Worm (Caenorhabditis elegans) whole organism, L1 larva: ENCODE data around the gene disl-2.
A peak's percentile ranks its signal among the peaks of the same experiment; 100 is the strongest.

Experiments used
- C16A3.4 ChIP-seq: fragments of 150-350 bp; optimal IDR thresholded peaks from 2 replicates; lab custom pipeline; 2014; ENCODE audit warnings: missing biosample characterization, missing genetic modification characterization
- F16B12.6 ChIP-seq: fragments of 150-350 bp; optimal IDR thresholded peaks from 2 replicates; lab custom pipeline; 2014; ENCODE audit warnings: missing biosample characterization, missing genetic modification characterization
- Y116A8C.19 ChIP-seq: sonication (generic microtip); optimal IDR thresholded peaks from 2 replicates; lab custom pipeline; 2016; ENCODE audit warnings: missing compliant biosample characterization, missing genetic modification characterization, borderline replicate concordance
- blmp-1 ChIP-seq: fragments of 150-350 bp; optimal IDR thresholded peaks from 2 replicates; lab custom pipeline; 2014; ENCODE audit warnings: missing biosample characterization, missing genetic modification characterization
- ceh-8 ChIP-seq: fragments of 200-800 bp; sonication (Bioruptor generic); optimal IDR thresholded peaks from 2 replicates; lab custom pipeline; 2018; ENCODE audit warnings: mild to moderate bottlenecking, missing genetic modification characterization, moderate library complexity, missing compliant biosample characterization
- ceh-90 ChIP-seq: sonication (generic microtip); optimal IDR thresholded peaks from 2 replicates; lab custom pipeline; 2016; ENCODE audit warnings: missing genetic modification characterization, missing compliant biosample characterization
- dpl-1 ChIP-seq, 3 experiments: fragments of 150-350 bp in 2 of 3; sonication (generic microtip) in 1 of 3; optimal IDR thresholded peaks; 2 replicates each; lab custom pipeline; 2014 to 2017; ENCODE audit warnings: missing biosample characterization in 3 of 3, missing genetic modification characterization in 3 of 3, missing genetic modification reagents in 3 of 3
- efl-1 ChIP-seq, 4 experiments: fragments of 150-350 bp; optimal IDR thresholded peaks in 3 of 4; peaks in 1 of 4; 1 replicate in 1 of 4; 2 replicates in 3 of 4; lab custom pipeline; 2014; ENCODE audit warnings: missing biosample characterization in 2 of 4, missing genetic modification characterization in 2 of 4, missing genetic modification reagents in 2 of 4
- ets-5 ChIP-seq: fragments of 200-800 bp; sonication (Bioruptor generic); IDR thresholded peaks from 2 replicates; pipeline ENCODE4 v1.3.6; 2022; ENCODE audit warnings: missing genetic modification characterization, missing compliant biosample characterization
- fkh-10 ChIP-seq: sonication (generic microtip); optimal IDR thresholded peaks from 2 replicates; lab custom pipeline; 2017; ENCODE audit warnings: missing biosample characterization, missing genetic modification reagents, missing genetic modification characterization
- irx-1 ChIP-seq: sonication (generic microtip); optimal IDR thresholded peaks from 2 replicates; lab custom pipeline; 2016; ENCODE audit warnings: missing genetic modification characterization, missing compliant biosample characterization
- lin-13 ChIP-seq: fragments of 150-350 bp; optimal IDR thresholded peaks from 2 replicates; lab custom pipeline; 2014; ENCODE audit warnings: missing biosample characterization, missing genetic modification reagents, missing genetic modification characterization
- lin-35 ChIP-seq, 2 experiments: fragments of 150-350 bp; optimal IDR thresholded peaks; 2 replicates each; lab custom pipeline; 2014; ENCODE audit warnings: missing biosample characterization in 2 of 2, missing genetic modification characterization in 2 of 2, missing genetic modification reagents in 2 of 2
- lin-39 ChIP-seq: fragments of 150-350 bp; optimal IDR thresholded peaks from 2 replicates; lab custom pipeline; 2014; ENCODE audit warnings: missing biosample characterization, missing genetic modification reagents, missing genetic modification characterization
- lir-3 ChIP-seq: sonication (generic microtip); optimal IDR thresholded peaks from 2 replicates; lab custom pipeline; 2016; ENCODE audit warnings: mild to moderate bottlenecking, missing genetic modification characterization, moderate library complexity, missing compliant biosample characterization; ENCODE audit not compliant: poor library complexity
- lsy-2 ChIP-seq, 2 experiments: fragments of 150-350 bp; optimal IDR thresholded peaks; 2 replicates each; lab custom pipeline; 2014; ENCODE audit warnings: missing biosample characterization in 2 of 2, missing genetic modification characterization in 2 of 2
- nhr-11 ChIP-seq: fragments of 150-350 bp; optimal IDR thresholded peaks from 2 replicates; lab custom pipeline; 2014; ENCODE audit warnings: missing biosample characterization, missing genetic modification characterization
- nhr-12 ChIP-seq: sonication (generic microtip); optimal IDR thresholded peaks from 2 replicates; lab custom pipeline; 2017; ENCODE audit warnings: missing biosample characterization, missing genetic modification characterization
- nhr-237 ChIP-seq: fragments of 150-350 bp; optimal IDR thresholded peaks from 2 replicates; lab custom pipeline; 2014; ENCODE audit warnings: missing biosample characterization, missing genetic modification characterization
- nhr-71 ChIP-seq: sonication (generic microtip); optimal IDR thresholded peaks from 2 replicates; lab custom pipeline; 2016; ENCODE audit warnings: mild to moderate bottlenecking, missing genetic modification characterization, moderate library complexity, missing compliant biosample characterization
- nhr-77 ChIP-seq: fragments of 150-350 bp; optimal IDR thresholded peaks from 2 replicates; lab custom pipeline; 2014; ENCODE audit warnings: missing biosample characterization, missing genetic modification characterization
- nhr-84 ChIP-seq: sonication (generic microtip); optimal IDR thresholded peaks from 2 replicates; lab custom pipeline; 2017; ENCODE audit warnings: missing biosample characterization, missing genetic modification characterization
- nhr-85 ChIP-seq: sonication (generic microtip); peaks from one replicate; lab custom pipeline; 2016; ENCODE audit warnings: missing genetic modification characterization, inconsistent platforms, missing compliant biosample characterization
- pag-3 ChIP-seq: sonication (generic microtip); optimal IDR thresholded peaks from 2 replicates; lab custom pipeline; 2017; ENCODE audit warnings: missing genetic modification characterization, mild to moderate bottlenecking, missing compliant biosample characterization, antibody characterized with exemption, borderline replicate concordance; ENCODE audit not compliant: insufficient read depth
- pax-3 ChIP-seq: fragments of 200-800 bp; sonication (Bioruptor generic); optimal IDR thresholded peaks from 2 replicates; lab custom pipeline; 2018; ENCODE audit warnings: mild to moderate bottlenecking, missing genetic modification characterization, moderate library complexity, missing compliant biosample characterization
- rnt-1 ChIP-seq: sonication (generic microtip); optimal IDR thresholded peaks from 2 replicates; lab custom pipeline; 2016; ENCODE audit warnings: mild to moderate bottlenecking, missing genetic modification characterization, moderate library complexity, missing compliant biosample characterization
- snpc-4 ChIP-seq: fragments of 150-350 bp; optimal IDR thresholded peaks from 2 replicates; lab custom pipeline; 2014; ENCODE audit warnings: missing biosample characterization, missing genetic modification characterization
- sox-4 ChIP-seq: sonication (generic microtip); optimal IDR thresholded peaks from 2 replicates; lab custom pipeline; 2016; ENCODE audit warnings: missing genetic modification characterization, missing compliant biosample characterization
- swsn-7 ChIP-seq: sonication (generic microtip); optimal IDR thresholded peaks from 2 replicates; lab custom pipeline; 2016; ENCODE audit warnings: missing genetic modification characterization, missing compliant biosample characterization
- tlp-1 ChIP-seq: fragments of 150-350 bp; optimal IDR thresholded peaks from 2 replicates; lab custom pipeline; 2014; ENCODE audit warnings: missing biosample characterization, missing genetic modification characterization
- unc-98 ChIP-seq: fragments of 200-800 bp; sonication (Bioruptor generic); IDR thresholded peaks from 2 replicates; pipeline ENCODE4 v1.3.6; 2022; ENCODE audit warnings: missing genetic modification characterization, missing compliant biosample characterization
- zip-4 ChIP-seq: fragments of 200-800 bp; sonication (Bioruptor generic); optimal IDR thresholded peaks from 2 replicates; lab custom pipeline; 2018; ENCODE audit warnings: mild to moderate bottlenecking, missing genetic modification characterization, moderate library complexity, missing compliant biosample characterization
- ztf-11 ChIP-seq, 2 experiments: sonication (generic microtip); optimal IDR thresholded peaks; 2 replicates each; lab custom pipeline; 2016 to 2017; ENCODE audit warnings: missing genetic modification characterization in 2 of 2, missing biosample characterization in 1 of 2, missing compliant biosample characterization in 1 of 2

disl-2 gene

DNA sequence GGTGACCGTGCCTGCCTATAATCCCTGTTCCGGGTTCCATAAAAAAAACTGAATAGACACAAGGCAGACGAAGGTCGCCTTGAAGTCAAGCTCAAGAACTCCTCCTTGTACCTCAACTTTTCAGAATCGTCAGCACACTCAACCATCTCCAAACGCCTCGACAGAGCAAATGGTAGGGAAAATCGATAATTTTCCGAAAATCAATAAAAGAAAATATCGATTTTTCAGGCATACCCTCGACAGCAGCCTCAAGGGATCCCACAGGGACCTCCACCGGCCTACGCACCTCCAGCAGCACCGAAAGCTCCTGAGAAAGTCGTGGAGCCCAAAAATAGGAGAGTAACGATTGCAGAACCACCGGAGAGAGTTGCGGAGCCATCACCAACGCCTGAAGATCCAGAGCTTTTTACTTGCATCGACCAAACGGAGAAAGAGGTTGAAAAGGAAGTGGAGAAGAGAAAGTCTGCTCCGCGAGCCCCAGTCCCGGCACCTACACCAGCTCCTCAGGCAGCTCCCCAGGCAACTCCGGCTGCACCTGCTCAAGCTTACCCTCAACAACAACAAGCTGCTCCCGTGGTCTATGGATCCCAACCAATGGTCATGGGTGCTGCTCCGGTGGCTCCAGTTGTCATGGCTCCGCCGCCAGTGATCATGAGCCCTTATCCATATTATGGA lies 36.7 kb downstream of the disl-2 start:
- no peak for TF ChIP-seq efl-1 (optimal IDR thresholded peaks at IDR 0.05; lab: Kevin White, UChicago)
- peak in 1 of 2 experiments; percentile 83 for TF ChIP-seq efl-1 (GFP tag; optimal IDR thresholded peaks at IDR 0.05 in 1 of 2; lab: Kevin White, UChicago)
- no peak for TF ChIP-seq snpc-4 (tag; lab: Kevin White, UChicago)

ce11 chrIII:5483738-5484315 lies 40.9 kb downstream of the disl-2 start, which contains the start of the genes R02F2.7 and R02F2.4:
Gene R02F2.7, minus strand, starts transcription at chrIII:5483773.
Gene R02F2.4, plus strand, starts transcription at chrIII:5484289.
- TF ChIP-seq ztf-11 (tag; optimal IDR thresholded peaks at IDR 0.05; lab: Kevin White, UChicago) (no peak), C16A3.4 (tag; lab: Kevin White, UChicago) (peak; percentile 21), lin-13 (GFP tag; lab: Kevin White, UChicago) (no peak), lsy-2 (tag; optimal IDR thresholded peaks at IDR 0.05; lab: Kevin White, UChicago) (peak in 1 of 2 experiments; percentile 60), swsn-7 (tag; lab: Kevin White, UChicago) (no peak), lin-35 (GFP tag; optimal IDR thresholded peaks at IDR 0.05; lab: Kevin White, UChicago) (peak; percentile 73 to 94), efl-1 (optimal IDR thresholded peaks at IDR 0.05; lab: Kevin White, UChicago) (peak in 1 of 2 experiments; percentile 83), efl-1 (GFP tag; optimal IDR thresholded peaks at IDR 0.05 in 1 of 2; lab: Kevin White, UChicago) (peak; percentile 87 to 99), dpl-1 (GFP tag; optimal IDR thresholded peaks at IDR 0.05; lab: Kevin White, UChicago) (peak; percentile 70 to 89 (median 86)), blmp-1 (peak; percentile 36), pag-3 (tag; lab: Kevin White, UChicago) (no peak)
- TF ChIP-seq, all 84 proteins: peak for 6

DNA sequence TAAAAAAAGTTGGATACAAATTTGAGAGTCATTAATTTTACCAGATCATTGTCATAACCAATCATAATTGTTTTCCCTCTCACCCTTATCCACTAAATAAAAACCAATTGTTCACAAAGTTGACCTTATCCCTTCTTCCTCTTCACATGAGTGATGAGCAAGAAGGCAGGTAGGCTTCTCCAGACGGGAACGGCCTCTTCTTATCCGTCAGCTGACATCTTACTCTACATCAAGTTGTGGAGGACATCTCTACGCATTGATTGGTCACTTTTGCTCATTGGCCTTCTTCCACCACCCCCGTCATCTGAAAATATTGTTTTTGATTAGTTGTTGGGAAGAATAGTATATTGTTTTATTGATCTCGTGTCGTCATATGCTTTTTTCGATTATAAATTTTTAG lies 43.4 kb downstream of the disl-2 start:
- TF ChIP-seq nhr-237 (tag; lab: Kevin White, UChicago) (no peak), rnt-1 (tag; lab: Kevin White, UChicago) (peak; percentile 26), nhr-71 (tag; lab: Kevin White, UChicago) (no peak), efl-1 (optimal IDR thresholded peaks at IDR 0.05; lab: Kevin White, UChicago) (no peak), efl-1 (GFP tag; optimal IDR thresholded peaks at IDR 0.05 in 1 of 2; lab: Kevin White, UChicago) (peak in 1 of 2 experiments; percentile 42)

DNA sequence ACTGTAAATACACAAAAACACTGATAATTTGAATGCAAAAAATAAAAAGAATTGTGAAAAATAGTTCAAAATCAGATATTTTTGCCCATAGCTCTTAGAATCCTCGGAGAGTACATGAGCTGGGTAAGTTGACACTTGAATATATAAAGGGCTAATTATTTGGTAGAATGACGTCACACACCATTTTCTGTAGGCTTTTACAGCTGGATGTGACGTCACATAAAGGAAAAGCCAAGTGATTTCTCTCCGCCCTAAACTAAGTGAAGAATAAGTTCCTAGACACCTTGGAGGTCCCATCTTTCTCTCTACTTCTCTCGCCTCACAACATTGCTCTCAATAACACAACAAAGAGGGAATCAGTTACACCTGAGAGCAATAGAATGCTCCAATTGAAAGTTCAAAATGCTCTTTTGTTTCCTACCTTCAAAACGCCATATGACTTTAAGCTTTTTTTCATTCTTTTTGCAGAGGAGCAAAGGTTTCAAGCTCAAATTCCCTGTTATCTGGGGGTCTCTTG lies 44.2 kb downstream of the disl-2 start, which contains the start of gene osg-1:
Gene osg-1 (plus strand): TSS at position 467 of the 517 bp plus-strand sequence.
- TF ChIP-seq efl-1 (optimal IDR thresholded peaks at IDR 0.05; lab: Kevin White, UChicago) (no peak), efl-1 (GFP tag; optimal IDR thresholded peaks at IDR 0.05 in 1 of 2; lab: Kevin White, UChicago) (peak in 1 of 2 experiments; percentile 45), Y116A8C.19 (tag; lab: Kevin White, UChicago) (no peak), nhr-85 (tag; lab: Kevin White, UChicago) (peak; percentile 9)

DNA sequence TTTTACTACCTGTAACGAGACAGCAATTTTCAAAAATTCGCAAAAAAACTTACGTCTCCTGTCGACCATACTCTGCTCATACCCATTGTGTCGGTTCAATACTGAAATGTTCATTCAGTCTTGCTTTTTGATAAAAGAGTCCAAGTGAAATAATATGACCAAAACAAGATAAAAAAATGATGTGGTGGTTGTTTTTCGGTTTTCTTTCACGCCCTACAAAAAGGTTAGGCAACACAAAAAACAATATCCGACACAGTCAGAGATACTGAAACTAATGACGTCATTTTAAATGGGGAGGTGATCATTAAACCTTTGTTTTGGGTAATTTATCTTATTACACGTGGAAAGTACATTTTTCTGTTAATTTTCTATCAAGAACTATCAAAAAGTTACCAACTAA lies 52.2 kb downstream of the disl-2 start, which contains the start of gene R02F2.8:
Gene R02F2.8 (minus strand): TSS at position 101 of the 400 bp plus-strand sequence.
- no peak for TF ChIP-seq pax-3 (tag; lab: Kevin White, UChicago)
- TF ChIP-seq zip-4 (GFP tag; lab: Kevin White, UChicago): no peak
- TF ChIP-seq ceh-8 (GFP tag; lab: Kevin White, UChicago): no peak
- TF ChIP-seq nhr-84 (tag; lab: Kevin White, UChicago): no peak
- no peak for TF ChIP-seq nhr-12 (tag; lab: Kevin White, UChicago)
- no peak for TF ChIP-seq nhr-71 (tag; lab: Kevin White, UChicago)
- no peak for TF ChIP-seq sox-4 (tag; lab: Kevin White, UChicago)
- TF ChIP-seq tlp-1 (tag; lab: Kevin White, UChicago): no peak
- no peak for TF ChIP-seq fkh-10
- no peak for TF ChIP-seq lin-13 (GFP tag; lab: Kevin White, UChicago)
- no peak for TF ChIP-seq lir-3
- no peak for TF ChIP-seq ceh-90 (tag; lab: Kevin White, UChicago)
- TF ChIP-seq unc-98 (GFP tag; lab: Robert Waterston, UW): no peak
- no peak for TF ChIP-seq F16B12.6 (tag; lab: Kevin White, UChicago)
- TF ChIP-seq lin-39: no peak
- no peak for TF ChIP-seq nhr-11 (tag; lab: Kevin White, UChicago)
- TF ChIP-seq nhr-77 (tag; lab: Kevin White, UChicago): no peak
- TF ChIP-seq irx-1 (tag; lab: Kevin White, UChicago): no peak
- no peak for TF ChIP-seq ets-5
